Worm (Caenorhabditis elegans) whole organism, L4 larva: ENCODE data around the gene cyk-1.
A peak's percentile ranks its signal among the peaks of the same experiment; 100 is the strongest.

Source experiments
- F10B5.3 ChIP-seq: sonication (generic microtip); optimal IDR thresholded peaks from 2 replicates; lab custom pipeline; 2016; ENCODE audit warnings: mild to moderate bottlenecking, missing genetic modification characterization, missing compliant biosample characterization
- T20F7.1 ChIP-seq: fragments of 200-800 bp; sonication (Bioruptor generic); optimal IDR thresholded peaks from 2 replicates; lab custom pipeline; 2018; ENCODE audit warnings: mild to moderate bottlenecking, missing genetic modification characterization, missing compliant biosample characterization
- T26A8.4 ChIP-seq: fragments of 200-800 bp; sonication (Bioruptor generic); IDR thresholded peaks from 2 replicates; pipeline ENCODE4 v1.3.6; 2022; ENCODE audit warnings: missing genetic modification characterization, missing compliant biosample characterization
- Y48G9A.11 ChIP-seq: fragments of 200-800 bp; sonication (Bioruptor generic); IDR thresholded peaks from 2 replicates; pipeline ENCODE4 v1.3.6; 2022; ENCODE audit warnings: missing genetic modification reagents, missing genetic modification characterization, missing compliant biosample characterization
- Y5F2A.4 ChIP-seq: fragments of 200-800 bp; sonication (Bioruptor generic); optimal IDR thresholded peaks from 2 replicates; lab custom pipeline; 2018; ENCODE audit warnings: mild to moderate bottlenecking, missing genetic modification characterization, missing compliant biosample characterization
- Y75B8A.6 ChIP-seq: fragments of 200-800 bp; sonication (Bioruptor generic); IDR thresholded peaks from 2 replicates; pipeline ENCODE4 v1.3.6; 2022; ENCODE audit warnings: missing genetic modification reagents, missing genetic modification characterization, missing compliant biosample characterization
- aha-1 ChIP-seq: fragments of 150-350 bp; peaks from one replicate; lab custom pipeline; 2014; ENCODE audit warnings: missing biosample characterization, missing genetic modification characterization
- ceh-20 ChIP-seq: fragments of 200-800 bp; sonication (Bioruptor generic); IDR thresholded peaks from 2 replicates; pipeline ENCODE4 v1.3.6; 2022; ENCODE audit warnings: missing genetic modification reagents, missing genetic modification characterization, missing compliant biosample characterization
- ceh-82 ChIP-seq: sonication (generic microtip); optimal IDR thresholded peaks from 2 replicates; lab custom pipeline; 2017; ENCODE audit warnings: missing biosample characterization, missing genetic modification characterization
- ces-1 ChIP-seq: fragments of 150-350 bp; sonication (generic microtip); optimal IDR thresholded peaks from 4 replicates; lab custom pipeline; 2014; ENCODE audit warnings: missing biosample characterization, missing genetic modification reagents, missing genetic modification characterization
- ctbp-1 ChIP-seq: fragments of 200-800 bp; sonication (Bioruptor generic); IDR thresholded peaks from 2 replicates; pipeline ENCODE4 v1.3.6; 2022; ENCODE audit warnings: missing genetic modification reagents, missing genetic modification characterization, missing compliant biosample characterization
- daf-16 ChIP-seq, 3 experiments: sonication (generic microtip); optimal IDR thresholded peaks; 2 replicates each; lab custom pipeline; 2016 to 2017; ENCODE audit warnings: missing genetic modification characterization in 3 of 3, missing genetic modification reagents in 3 of 3, mild to moderate bottlenecking in 2 of 3, missing compliant biosample characterization in 2 of 3, missing biosample characterization in 1 of 3, moderate library complexity in 1 of 3
- dmd-6 ChIP-seq: fragments of 200-800 bp; sonication (Bioruptor generic); IDR thresholded peaks from 2 replicates; pipeline ENCODE4 v1.3.6; 2022; ENCODE audit warnings: missing genetic modification reagents, missing genetic modification characterization, missing compliant biosample characterization
- dpl-1 ChIP-seq: fragments of 150-350 bp; optimal IDR thresholded peaks from 2 replicates; lab custom pipeline; 2014; ENCODE audit warnings: missing biosample characterization, missing genetic modification reagents, missing genetic modification characterization
- fkh-10 ChIP-seq: fragments of 150-350 bp; optimal IDR thresholded peaks from 2 replicates; lab custom pipeline; 2014; ENCODE audit warnings: missing biosample characterization, missing genetic modification reagents, missing genetic modification characterization
- hlh-11 ChIP-seq: fragments of 200-800 bp; sonication (Bioruptor generic); optimal IDR thresholded peaks from 2 replicates; lab custom pipeline; 2018; ENCODE audit warnings: mild to moderate bottlenecking, missing genetic modification characterization, missing compliant biosample characterization
- hlh-30 ChIP-seq: sonication (generic microtip); optimal IDR thresholded peaks from 2 replicates; lab custom pipeline; 2017; ENCODE audit warnings: antibody characterized with exemption, mild to moderate bottlenecking, missing genetic modification characterization, missing compliant biosample characterization; ENCODE audit not compliant: insufficient read depth
- hmg-1.1 ChIP-seq: fragments of 200-800 bp; sonication (Bioruptor generic); IDR thresholded peaks from 2 replicates; pipeline ENCODE4 v1.3.6; 2022; ENCODE audit warnings: missing genetic modification reagents, missing genetic modification characterization, missing compliant biosample characterization
- lin-29 ChIP-seq: fragments of 200-800 bp; sonication (Bioruptor generic); IDR thresholded peaks from 2 replicates; pipeline ENCODE4 v1.3.6; 2022; ENCODE audit warnings: missing genetic modification reagents, missing genetic modification characterization, missing compliant biosample characterization
- lin-38 ChIP-seq: fragments of 200-800 bp; sonication (Bioruptor generic); IDR thresholded peaks from 2 replicates; pipeline ENCODE4 v1.3.6; 2022; ENCODE audit warnings: missing genetic modification reagents, missing genetic modification characterization, missing compliant biosample characterization
- lsy-2 ChIP-seq, 2 experiments: fragments of 150-350 bp in 1 of 2; sonication (generic microtip) in 1 of 2; optimal IDR thresholded peaks; 2 replicates each; lab custom pipeline; 2014 to 2017; ENCODE audit warnings: missing biosample characterization in 2 of 2, missing genetic modification characterization in 2 of 2
- mdl-1 ChIP-seq, 2 experiments: fragments of 150-350 bp in 1 of 2; sonication (generic microtip) in 1 of 2; optimal IDR thresholded peaks; 2 replicates each; lab custom pipeline; 2014 to 2017; ENCODE audit warnings: missing biosample characterization in 2 of 2, missing genetic modification characterization in 2 of 2
- mep-1 ChIP-seq: fragments of 150-350 bp; sonication (generic microtip); optimal IDR thresholded peaks from 3 replicates; lab custom pipeline; 2014; ENCODE audit warnings: missing biosample characterization, missing genetic modification characterization
- mes-2 ChIP-seq: sonication (generic microtip); optimal IDR thresholded peaks from 2 replicates; lab custom pipeline; 2016; ENCODE audit warnings: missing genotype, mild to moderate bottlenecking, missing genetic modification characterization, missing compliant biosample characterization; ENCODE audit not compliant: poor library complexity, severe bottlenecking
- mxl-2 ChIP-seq: fragments of 200-800 bp; sonication (Bioruptor generic); conservative IDR thresholded peaks from 2 replicates; pipeline ENCODE4 v1.3.6; 2022; ENCODE audit warnings: missing genetic modification reagents, missing genetic modification characterization, missing compliant biosample characterization
- mxl-3 ChIP-seq: fragments of 200-800 bp; sonication (Bioruptor generic); optimal IDR thresholded peaks from 2 replicates; lab custom pipeline; 2018; ENCODE audit warnings: mild to moderate bottlenecking, missing genetic modification characterization, missing compliant biosample characterization
- nhr-10 ChIP-seq: fragments of 150-350 bp; optimal IDR thresholded peaks from 2 replicates; lab custom pipeline; 2014; ENCODE audit warnings: missing biosample characterization, missing genetic modification characterization
- nhr-102 ChIP-seq: sonication (generic microtip); optimal IDR thresholded peaks from 2 replicates; lab custom pipeline; 2016; ENCODE audit warnings: mild to moderate bottlenecking, missing genetic modification characterization, moderate library complexity, missing compliant biosample characterization
- nhr-11 ChIP-seq: fragments of 150-350 bp; optimal IDR thresholded peaks from 2 replicates; lab custom pipeline; 2014; ENCODE audit warnings: missing biosample characterization, missing genetic modification characterization
- nhr-25 ChIP-seq: sonication (generic microtip); optimal IDR thresholded peaks from 2 replicates; lab custom pipeline; 2017; ENCODE audit warnings: missing genetic modification characterization, mild to moderate bottlenecking, missing compliant biosample characterization, antibody characterized with exemption, moderate library complexity, borderline replicate concordance; ENCODE audit not compliant: insufficient read depth
- nhr-28 ChIP-seq: fragments of 150-350 bp; optimal IDR thresholded peaks from 2 replicates; lab custom pipeline; 2014; ENCODE audit warnings: missing biosample characterization, missing genetic modification characterization
- rbr-2 ChIP-seq: sonication (generic microtip); optimal IDR thresholded peaks from 2 replicates; lab custom pipeline; 2016; ENCODE audit warnings: missing genotype, missing genetic modification characterization, missing compliant biosample characterization
- set-16 ChIP-seq: fragments of 200-800 bp; sonication (Bioruptor generic); IDR thresholded peaks from 2 replicates; pipeline ENCODE4 v1.3.6; 2022; ENCODE audit warnings: missing genetic modification reagents, missing genetic modification characterization, missing compliant biosample characterization
- tra-1 ChIP-seq: fragments of 200-800 bp; sonication (Bioruptor generic); IDR thresholded peaks from 2 replicates; pipeline ENCODE4 v1.3.6; 2022; ENCODE audit warnings: missing genetic modification reagents, missing genetic modification characterization, missing compliant biosample characterization
- unc-62 ChIP-seq, 3 experiments: fragments of 150-350 bp in 1 of 3; sonication (generic microtip); optimal IDR thresholded peaks in 2 of 3; peaks in 1 of 3; 1 replicate in 1 of 3; 2 replicates in 2 of 3; lab custom pipeline; 2014 to 2017; ENCODE audit warnings: missing biosample characterization in 3 of 3, missing genetic modification characterization in 3 of 3, missing genetic modification reagents in 3 of 3, missing genotype in 1 of 3

Gene cyk-1

ce11 chrIII:6988060-6988459 lies 40.9 kb downstream of the cyk-1 start (continued):
- no peak for TF ChIP-seq nhr-25

- TF ChIP-seq Y48G9A.11 (GFP tag; lab: Robert Waterston, UW) (0 out of 2 replicates have a peak, but pooled peaks have one; percentile 24), lin-38 (GFP tag; lab: Robert Waterston, UW) (peak; percentile 38)
Measured at ce11 chrIII:6985125-6985524, 43.9 kb downstream of the cyk-1 start.

ce11 chrIII:6981989-6982553 lies 46.9 kb downstream of the cyk-1 start, which contains the start of gene F31E3.6:
F31E3.6 (plus strand) TSS chrIII:6982081.
- TF ChIP-seq T26A8.4 (GFP tag; lab: Robert Waterston, UW) = peak; percentile 14; the same call in 1 of the 2 replicates
- peak; percentile 52; the same call in 1 of the 2 replicates for TF ChIP-seq Y48G9A.11 (GFP tag; lab: Robert Waterston, UW)
- 0 out of 2 replicates have a peak, but pooled peaks have one; percentile 41 for TF ChIP-seq hmg-1.1 (GFP tag; lab: Robert Waterston, UW)
- TF ChIP-seq lin-38 (GFP tag; lab: Robert Waterston, UW) = peak; percentile 44; the same call in 1 of the 2 replicates
- TF ChIP-seq lsy-2 (tag; optimal IDR thresholded peaks at IDR 0.05; lab: Kevin White, UChicago) = peak; percentile 9 to 28

- TF ChIP-seq F10B5.3 (tag; lab: Kevin White, UChicago) (no peak), unc-62 (GFP tag; optimal IDR thresholded peaks at IDR 0.05 in 1 of 2; lab: Kevin White, UChicago) (peak in 1 of 2 experiments; percentile 65), unc-62 (tag; optimal IDR thresholded peaks at IDR 0.05; lab: Kevin White, UChicago) (no peak), ceh-82 (tag; lab: Kevin White, UChicago) (no peak), T20F7.1 (no peak), Y75B8A.6 (no peak), mes-2 (tag; lab: Kevin White, UChicago) (no peak), set-16 (no peak)
Measured at ce11 chrIII:6979584-6979983, 49.4 kb downstream of the cyk-1 start, which contains the start of gene ceh-20. ceh-20 (plus strand) TSS chrIII:6979884.

ce11 chrIII:6978875-6979274 lies 50.1 kb downstream of the cyk-1 start:
- TF ChIP-seq nhr-102 (tag; lab: Kevin White, UChicago) (no peak), dpl-1 (GFP tag; lab: Kevin White, UChicago) (peak; percentile 20), mes-2 (tag; lab: Kevin White, UChicago) (peak; percentile 49), lsy-2 (tag; optimal IDR thresholded peaks at IDR 0.05; lab: Kevin White, UChicago) (peak; percentile 61 to 87), nhr-11 (peak; percentile 40), hlh-11 (tag; lab: Kevin White, UChicago) (peak; percentile 75), mdl-1 (tag; optimal IDR thresholded peaks at IDR 0.05; lab: Kevin White, UChicago) (peak in 1 of 2 experiments; percentile 56), Y5F2A.4 (GFP tag; lab: Kevin White, UChicago) (no peak), nhr-28 (tag; lab: Kevin White, UChicago) (peak; percentile 77), rbr-2 (tag; lab: Kevin White, UChicago) (peak; percentile 47), mxl-2 (GFP tag; lab: Robert Waterston, UW) (no peak), ctbp-1 (GFP tag; lab: Robert Waterston, UW) (peak; percentile 69), mep-1 (peak; percentile 73), dmd-6 (GFP tag; lab: Robert Waterston, UW) (no peak), T26A8.4 (GFP tag; lab: Robert Waterston, UW) (no peak), hmg-1.1 (GFP tag; lab: Robert Waterston, UW) (peak; percentile 34; the same call in 1 of the 2 replicates), mxl-3 (GFP tag; lab: Kevin White, UChicago) (peak; percentile 58), unc-62 (GFP tag; optimal IDR thresholded peaks at IDR 0.05 in 1 of 2; lab: Kevin White, UChicago) (peak in 1 of 2 experiments; percentile 100), unc-62 (tag; optimal IDR thresholded peaks at IDR 0.05; lab: Kevin White, UChicago) (no peak), fkh-10 (GFP tag; lab: Kevin White, UChicago) (no peak), nhr-10 (peak; percentile 33), hlh-30 (tag; lab: Kevin White, UChicago) (peak; percentile 68), ceh-20 (GFP tag; lab: Robert Waterston, UW) (peak; percentile 91), aha-1 (peak; percentile 35), nhr-25 (peak; percentile 67), ces-1 (GFP tag; lab: Kevin White, UChicago) (no peak), lin-29 (GFP tag; lab: Robert Waterston, UW) (no peak), tra-1 (0 out of 2 replicates have a peak, but pooled peaks have one; percentile 11), daf-16 (GFP tag; optimal IDR thresholded peaks at IDR 0.05; lab: Kevin White, UChicago) (peak in 1 of 2 experiments; percentile 4), daf-16 (tag; optimal IDR thresholded peaks at IDR 0.05; lab: Kevin White, UChicago) (no peak)
- TF ChIP-seq, all 104 proteins: peak for 20
